Worm (Caenorhabditis elegans): Measurements from ENCODE around the gene ubc-23.
A peak's percentile ranks its signal among the peaks of the same experiment; 100 is the strongest.

The ubc-23 gene

DNA sequence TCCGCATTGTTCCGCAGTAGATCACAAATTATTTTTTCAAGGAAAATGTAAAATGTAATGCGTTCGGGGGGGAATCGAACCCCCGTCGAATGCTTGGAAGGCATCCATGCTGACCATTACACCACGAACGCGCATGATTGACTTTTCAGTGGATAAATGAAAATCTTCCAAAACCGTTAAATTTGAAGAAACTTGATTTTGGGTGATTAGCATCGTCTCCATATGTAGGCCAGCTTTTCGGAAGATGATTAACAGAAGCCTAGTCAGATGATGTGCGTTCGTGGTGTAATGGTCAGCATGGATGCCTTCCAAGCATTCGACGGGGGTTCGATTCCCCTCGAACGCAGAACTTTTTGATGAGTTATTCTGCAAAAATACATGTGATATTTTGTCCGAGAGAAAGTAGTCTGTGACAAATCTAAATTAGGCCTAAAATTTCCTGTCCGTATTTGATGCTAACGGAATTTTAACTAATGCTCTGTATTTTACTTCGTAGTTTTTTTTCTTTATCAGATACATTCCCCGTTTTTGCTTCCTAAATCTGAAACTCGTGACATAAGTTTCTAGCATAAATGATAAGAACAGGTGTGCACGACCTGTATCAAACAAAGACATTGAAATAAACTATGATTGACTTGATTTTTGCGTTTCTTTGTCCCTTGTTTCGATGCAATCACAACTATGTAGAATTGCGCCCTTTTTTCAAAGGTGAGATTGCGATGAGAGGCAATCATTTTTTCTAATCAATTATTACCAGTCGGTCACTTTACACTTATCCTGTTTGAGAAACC is 2.6 kb downstream of the ubc-23 start, which contains the start of gene C28G1.10 (continued):
- no peak for TF ChIP-seq attf-4 (tag; optimal IDR thresholded peaks at IDR 0.05)
- 0 out of 2 replicates have a peak, but pooled peaks have one; percentile 46 for TF ChIP-seq nhr-42 (GFP tag; IDR thresholded peaks at IDR 0.05)
- TF ChIP-seq ceh-20 (GFP tag; IDR thresholded peaks at IDR 0.05) = no peak
- TF ChIP-seq Y75B8A.6 (GFP tag; IDR thresholded peaks at IDR 0.05) = peak; percentile 4; the same call in 1 of the 2 replicates
- TF ChIP-seq fos-1 (tag; optimal IDR thresholded peaks at IDR 0.05) = no peak
- TF ChIP-seq ama-1 (optimal IDR thresholded peaks at IDR 0.05) = no peak
- no peak for TF ChIP-seq set-16 (GFP tag; IDR thresholded peaks at IDR 0.05)
- no peak for TF ChIP-seq daf-16 (GFP tag; optimal IDR thresholded peaks at IDR 0.05)
- TF ChIP-seq daf-16 (tag; optimal IDR thresholded peaks at IDR 0.05) = no peak
- no peak for TF ChIP-seq ZK546.5 (tag; optimal IDR thresholded peaks at IDR 0.05)
- TF ChIP-seq hmg-1.1 (GFP tag; IDR thresholded peaks at IDR 0.05) = peak; percentile 71; the same call in 1 of the 2 replicates
- TF ChIP-seq D1046.2 (GFP tag; IDR thresholded peaks at IDR 0.05) = peak; percentile 63; the same call in 1 of the 2 replicates
- no peak for TF ChIP-seq madf-5 (GFP tag; IDR thresholded peaks at IDR 0.05)
- TF ChIP-seq lim-7 (GFP tag; IDR thresholded peaks at IDR 0.05) = peak; percentile 76
- no peak for TF ChIP-seq ceh-28 (tag; optimal IDR thresholded peaks at IDR 0.05)
- TF ChIP-seq snpc-1.2 (GFP tag; IDR thresholded peaks at IDR 0.05) = no peak; the same call in 1 of the 2 replicates
- TF ChIP-seq lin-15B (tag; optimal IDR thresholded peaks at IDR 0.05) = no peak
- TF ChIP-seq nhr-48 (tag; optimal IDR thresholded peaks at IDR 0.05) = peak; percentile 48
- TF ChIP-seq vab-7 (GFP tag; IDR thresholded peaks at IDR 0.05) = peak; percentile 66
- no peak for TF ChIP-seq lin-39 (tag; optimal IDR thresholded peaks at IDR 0.05)
- no peak for TF ChIP-seq daf-12 (tag; optimal IDR thresholded peaks at IDR 0.05)
- TF ChIP-seq daf-8 (GFP tag; IDR thresholded peaks at IDR 0.05) = no peak
- no peak for TF ChIP-seq nhr-6 (tag; optimal IDR thresholded peaks at IDR 0.05)
- no peak for TF ChIP-seq nhr-76 (tag; optimal IDR thresholded peaks at IDR 0.05)
- peak; percentile 63 for TF ChIP-seq lin-38 (GFP tag; IDR thresholded peaks at IDR 0.05)
- no peak for TF ChIP-seq F10B5.3 (tag; optimal IDR thresholded peaks at IDR 0.05)
- TF ChIP-seq daf-19 (GFP tag; conservative IDR thresholded peaks at IDR 0.05) = 0 out of 2 replicates have a peak, but pooled peaks have one; percentile 44
- TF ChIP-seq zip-2 (tag; optimal IDR thresholded peaks at IDR 0.05) = no peak

DNA sequence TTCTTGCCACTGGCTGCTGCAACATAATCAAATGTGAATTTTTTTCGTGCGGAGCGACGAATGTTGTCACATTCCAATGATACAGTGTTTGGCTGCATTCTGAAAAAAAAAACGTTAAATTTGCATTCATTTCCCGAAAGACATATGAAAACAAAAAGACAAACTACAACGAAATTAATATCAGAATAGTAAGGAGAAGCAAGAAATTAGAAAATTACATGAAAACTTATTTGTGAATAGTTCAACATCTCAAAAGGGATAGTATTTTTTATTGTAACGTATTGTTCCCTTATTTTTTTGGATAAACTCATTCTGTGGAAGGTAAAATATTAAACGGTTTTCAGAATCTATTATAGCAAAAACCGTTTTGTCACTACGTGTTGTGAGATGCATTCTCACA is 9.4 kb downstream of the ubc-23 start, which contains the start of gene sprp-4:
Gene sprp-4 (minus strand): TSS at position 101 of the 400 bp plus-strand sequence.
- TF ChIP-seq nhr-48 (tag; optimal IDR thresholded peaks at IDR 0.05) = no peak

DNA sequence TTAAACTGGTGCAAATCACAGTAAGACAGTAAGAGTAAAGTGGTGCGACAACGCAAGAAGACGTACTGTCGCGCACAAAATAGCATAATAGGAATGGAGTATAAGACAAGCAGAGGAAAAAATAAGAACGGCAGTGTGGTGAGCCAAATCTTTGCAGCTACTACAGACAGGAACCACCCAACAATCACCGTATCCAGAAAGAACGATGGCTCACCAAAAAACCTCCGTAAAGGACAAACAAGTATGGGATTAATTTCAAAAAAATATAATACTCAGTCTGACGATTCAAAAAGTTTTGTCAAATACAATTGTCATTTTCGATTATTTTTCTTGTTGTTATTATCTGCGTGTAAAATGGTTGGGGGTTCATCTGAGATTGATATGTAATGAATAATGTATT is 10.3 kb downstream of the ubc-23 start:
- TF ChIP-seq Y5F2A.4 (GFP tag; optimal IDR thresholded peaks at IDR 0.05) (no peak), aha-1 (tag) (peak; percentile 93), pha-4 (GFP tag; IDR thresholded peaks at IDR 0.05) (no peak), pha-4 (tag; optimal IDR thresholded peaks at IDR 0.05) (no peak), dpl-1 (GFP tag; optimal IDR thresholded peaks at IDR 0.05) (no peak), cey-2 (tag; optimal IDR thresholded peaks at IDR 0.05; ENCODE audit: borderline replicate concordance, insufficient read depth) (no peak), dmd-6 (GFP tag; IDR thresholded peaks at IDR 0.05) (no peak), pqm-1 (tag; optimal IDR thresholded peaks at IDR 0.05) (no peak)

DNA sequence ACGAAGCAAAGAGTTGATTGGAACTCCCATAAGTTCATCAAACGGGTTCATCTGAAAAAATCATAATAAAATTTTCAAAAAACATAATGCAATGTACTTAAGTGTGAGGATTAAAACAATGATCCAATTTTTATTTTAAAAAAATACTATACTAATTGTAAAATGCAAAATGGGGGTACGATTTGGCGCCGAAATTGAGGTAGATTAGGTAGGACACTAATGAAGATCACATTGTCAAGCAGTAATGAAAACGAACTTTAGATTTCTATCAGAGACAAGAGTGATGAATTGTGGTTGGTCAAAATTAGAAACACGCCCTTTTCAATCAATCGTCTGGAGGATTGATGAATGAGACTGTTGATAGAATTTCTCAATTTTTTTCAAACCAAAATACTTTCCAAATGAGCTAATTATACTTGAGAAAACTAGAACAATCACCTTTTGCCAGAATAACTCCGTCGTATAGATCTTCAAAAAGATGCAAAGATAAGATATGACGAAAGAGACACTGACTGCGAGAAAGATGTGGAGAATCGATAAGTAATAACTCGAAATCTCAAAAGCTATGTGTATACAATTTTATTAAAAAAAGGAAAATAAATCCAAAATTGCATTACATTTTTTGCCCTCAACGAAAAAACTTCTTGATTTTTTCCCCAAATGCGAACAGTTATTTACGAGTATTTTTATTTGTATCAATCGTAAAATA is 14.0 kb downstream of the ubc-23 start, which contains the start of gene C06E2.5:
Gene C06E2.5 (minus strand): TSS at position 51 of the 709 bp plus-strand sequence.
- TF ChIP-seq unc-62 (GFP tag; optimal IDR thresholded peaks at IDR 0.05 in 1 of 2) (peak in 1 of 2 experiments; percentile 45), unc-62 (tag; optimal IDR thresholded peaks at IDR 0.05) (no peak), F26F4.8 (GFP tag; conservative IDR thresholded peaks at IDR 0.05) (no peak)
